Fruit fly (Drosophila melanogaster) whole organism, embryonic: ENCODE measurements around the gene CG32847.

Experiments used
- Abd-B ChIP-seq: fragments of 200-800 bp; sonication (Bioruptor generic); optimal IDR thresholded peaks from 2 replicates; lab custom pipeline; 2018; ENCODE audit warnings: missing biosample characterization, mild to moderate bottlenecking, missing genetic modification characterization, moderate library complexity
- CG10565 ChIP-seq: fragments of 200-800 bp; sonication (Bioruptor generic); optimal IDR thresholded peaks from 3 replicates; lab custom pipeline; 2016; ENCODE audit warnings: missing biosample characterization, mild to moderate bottlenecking, missing genetic modification characterization
- CG10654 ChIP-seq: fragments of 200-800 bp; sonication (Bioruptor generic); optimal IDR thresholded peaks from 2 replicates; lab custom pipeline; 2016; ENCODE audit warnings: missing biosample characterization, missing genetic modification characterization
- CG14050 ChIP-seq: fragments of 200-800 bp; sonication (Bioruptor generic); IDR thresholded peaks from 3 replicates; pipeline ENCODE4 v1.3.6; 2022; ENCODE audit warnings: missing biosample characterization, missing genetic modification characterization
- CG15073 ChIP-seq: fragments of 200-800 bp; sonication (Bioruptor generic); optimal IDR thresholded peaks from 2 replicates; lab custom pipeline; 2016; ENCODE audit warnings: missing biosample characterization, missing genetic modification characterization
- CG15479 ChIP-seq: fragments of 200-800 bp; sonication (Bioruptor generic); optimal IDR thresholded peaks from 3 replicates; lab custom pipeline; 2019; ENCODE audit warnings: missing biosample characterization, mild to moderate bottlenecking, missing genetic modification characterization, moderate library complexity
- CG15696 ChIP-seq: fragments of 200-800 bp; sonication (Bioruptor generic); optimal IDR thresholded peaks from 2 replicates; lab custom pipeline; 2019; ENCODE audit warnings: missing biosample characterization, mild to moderate bottlenecking, missing genetic modification characterization, moderate library complexity
- CG16779 ChIP-seq: fragments of 200-800 bp; sonication (Bioruptor generic); IDR thresholded peaks from 2 replicates; pipeline ENCODE4 v1.3.6; 2022; ENCODE audit warnings: missing biosample characterization, missing genetic modification characterization
- CG16815 ChIP-seq: fragments of 200-800 bp; sonication (Bioruptor generic); optimal IDR thresholded peaks from 3 replicates; lab custom pipeline; 2017; ENCODE audit warnings: missing biosample characterization, mild to moderate bottlenecking, missing genetic modification characterization
- CG16863 ChIP-seq: fragments of 200-800 bp; sonication (Bioruptor generic); optimal IDR thresholded peaks from 3 replicates; lab custom pipeline; 2016; ENCODE audit warnings: missing biosample characterization, missing genetic modification characterization
- CG17328 ChIP-seq: fragments of 200-800 bp; sonication (Bioruptor generic); IDR thresholded peaks from 2 replicates; pipeline ENCODE4 v1.3.6; 2022; ENCODE audit warnings: missing biosample characterization, missing genetic modification characterization
- CG3838 ChIP-seq: fragments of 200-800 bp; sonication (Bioruptor generic); optimal IDR thresholded peaks from 3 replicates; lab custom pipeline; 2016; ENCODE audit warnings: missing biosample characterization, missing genetic modification characterization
- CG3847 ChIP-seq: fragments of 200-800 bp; sonication (Bioruptor generic); IDR thresholded peaks from 2 replicates; pipeline ENCODE4 v1.3.6; 2022; ENCODE audit warnings: missing biosample characterization, missing genetic modification characterization
- CG6683 ChIP-seq: fragments of 200-800 bp; sonication (Bioruptor generic); optimal IDR thresholded peaks from 2 replicates; lab custom pipeline; 2017; ENCODE audit warnings: missing biosample characterization, mild to moderate bottlenecking, missing genetic modification characterization, missing genetic modification reagents
- CG7271 ChIP-seq: fragments of 200-800 bp; sonication (Bioruptor generic); optimal IDR thresholded peaks from 2 replicates; lab custom pipeline; 2018; ENCODE audit warnings: missing biosample characterization, mild to moderate bottlenecking, missing genetic modification characterization, moderate library complexity
- CG9932 ChIP-seq: fragments of 200-800 bp; sonication (Bioruptor generic); IDR thresholded peaks from 2 replicates; pipeline ENCODE4 v1.3.6; 2022; ENCODE audit warnings: missing biosample characterization, missing genetic modification characterization
- Dip2 ChIP-seq: fragments of 200-800 bp; sonication (Bioruptor generic); IDR thresholded peaks from 2 replicates; pipeline ENCODE4 v1.3.6; 2022; ENCODE audit warnings: missing biosample characterization, missing genetic modification characterization
- Dp ChIP-seq: fragments of 200-800 bp; sonication (Bioruptor generic); optimal IDR thresholded peaks from 2 replicates; lab custom pipeline; 2018; ENCODE audit warnings: missing biosample characterization, mild to moderate bottlenecking, missing genetic modification characterization, moderate library complexity
- HLHmδ ChIP-seq: fragments of 200-800 bp; sonication (Bioruptor generic); optimal IDR thresholded peaks from 2 replicates; lab custom pipeline; 2018; ENCODE audit warnings: missing biosample characterization, mild to moderate bottlenecking, missing genetic modification characterization, moderate library complexity
- Hey ChIP-seq: fragments of 200-800 bp; sonication (Bioruptor generic); optimal IDR thresholded peaks from 3 replicates; lab custom pipeline; 2018; ENCODE audit warnings: missing biosample characterization, mild to moderate bottlenecking, missing genetic modification characterization
- Hr78 ChIP-seq, 2 experiments: fragments of 200-800 bp in 1 of 2; fragments of >200 bp in 1 of 2; sonication (Bioruptor generic) in 1 of 2; optimal IDR thresholded peaks; 2 replicates each; lab custom pipeline; 2017 to 2019; ENCODE audit warnings: missing biosample characterization in 2 of 2, missing genetic modification characterization in 2 of 2, mild to moderate bottlenecking in 1 of 2, moderate library complexity in 1 of 2
- Hsf ChIP-seq: fragments of 200-800 bp; sonication (Bioruptor generic); optimal IDR thresholded peaks from 3 replicates; lab custom pipeline; 2016; ENCODE audit warnings: missing biosample characterization, missing genetic modification characterization
- Jarid2 ChIP-seq: fragments of 200-800 bp; sonication (Bioruptor generic); optimal IDR thresholded peaks from 3 replicates; lab custom pipeline; 2017; ENCODE audit warnings: mild to moderate bottlenecking, missing biosample characterization, missing genetic modification reagents, missing genetic modification characterization
- Lhr ChIP-seq: fragments of 200-800 bp; sonication (Bioruptor generic); optimal IDR thresholded peaks from 3 replicates; lab custom pipeline; 2017; ENCODE audit warnings: mild to moderate bottlenecking, missing biosample characterization, missing genetic modification reagents, missing genetic modification characterization
- Lim3 ChIP-seq: fragments of 200-800 bp; sonication (Bioruptor generic); IDR thresholded peaks from 2 replicates; pipeline ENCODE4 v1.3.6; 2022; ENCODE audit warnings: missing biosample characterization, missing genetic modification characterization
- Mes4 ChIP-seq: fragments of 200-800 bp; sonication (Bioruptor generic); optimal IDR thresholded peaks from 2 replicates; lab custom pipeline; 2016; ENCODE audit warnings: missing biosample characterization, missing genetic modification characterization
- Myb ChIP-seq: fragments of 200-800 bp; sonication (Bioruptor generic); optimal IDR thresholded peaks from 2 replicates; lab custom pipeline; 2016; ENCODE audit warnings: missing biosample characterization, missing genetic modification characterization
- Nf-YC ChIP-seq: fragments of 200-800 bp; optimal IDR thresholded peaks from 3 replicates; lab custom pipeline; 2019; ENCODE audit warnings: missing biosample characterization, mild to moderate bottlenecking, missing genetic modification characterization, moderate library complexity
- Sry-β ChIP-seq: fragments of 200-800 bp; sonication (Bioruptor generic); optimal IDR thresholded peaks from 2 replicates; lab custom pipeline; 2018; ENCODE audit warnings: missing biosample characterization, mild to moderate bottlenecking, missing genetic modification characterization, moderate library complexity
- aop ChIP-seq: fragments of 200-800 bp; sonication (Bioruptor generic); IDR thresholded peaks from 2 replicates; pipeline ENCODE4 v1.3.6; 2022; ENCODE audit warnings: missing biosample characterization, missing genetic modification characterization
- bsh ChIP-seq, 2 experiments: fragments of 200-800 bp; sonication (Bioruptor generic); optimal IDR thresholded peaks; 2 replicates each; lab custom pipeline; 2017 to 2018; ENCODE audit warnings: mild to moderate bottlenecking in 2 of 2, missing biosample characterization in 2 of 2, missing genetic modification characterization in 2 of 2, moderate library complexity in 1 of 2
- btn ChIP-seq: fragments of 200-800 bp; sonication (Bioruptor generic); optimal IDR thresholded peaks from 2 replicates; lab custom pipeline; 2016; ENCODE audit warnings: missing biosample characterization, missing genetic modification characterization
- ci ChIP-seq: fragments of 200-800 bp; sonication (Bioruptor generic); IDR thresholded peaks from 3 replicates; pipeline ENCODE4 v1.3.6; 2022; ENCODE audit warnings: missing biosample characterization, missing genetic modification characterization
- da ChIP-seq: fragments of 200-800 bp; sonication (Bioruptor generic); optimal IDR thresholded peaks from 2 replicates; lab custom pipeline; 2016; ENCODE audit warnings: missing biosample characterization, missing genetic modification characterization
- dan ChIP-seq: fragments of 200-800 bp; sonication (Bioruptor generic); IDR thresholded peaks from 2 replicates; pipeline ENCODE4 v1.3.6; 2022; ENCODE audit warnings: missing biosample characterization, missing genetic modification characterization
- dati ChIP-seq: fragments of 200-800 bp; sonication (Bioruptor generic); IDR thresholded peaks from 2 replicates; pipeline ENCODE4 v1.3.6; 2022; ENCODE audit warnings: missing biosample characterization, missing genetic modification characterization
- eyg ChIP-seq: fragments of 200-800 bp; sonication (Bioruptor generic); optimal IDR thresholded peaks from 3 replicates; lab custom pipeline; 2016; ENCODE audit warnings: missing biosample characterization, missing genetic modification characterization
- gsb ChIP-seq: fragments of 200-800 bp; sonication (Bioruptor generic); IDR thresholded peaks from 2 replicates; pipeline ENCODE4 v1.3.6; 2022; ENCODE audit warnings: missing biosample characterization, missing genetic modification characterization
- knrl ChIP-seq: fragments of 200-800 bp; sonication (Bioruptor generic); IDR thresholded peaks from 3 replicates; pipeline ENCODE4 v1.3.6; 2022; ENCODE audit warnings: missing biosample characterization, missing genetic modification characterization; ENCODE audit not compliant: partially characterized antibody
- lab ChIP-seq: fragments of 200-800 bp; sonication (Bioruptor generic); optimal IDR thresholded peaks from 3 replicates; lab custom pipeline; 2017; ENCODE audit warnings: missing biosample characterization, missing genetic modification characterization, mild to moderate bottlenecking, moderate library complexity, missing genetic modification reagents
- oc ChIP-seq: fragments of 200-800 bp; sonication (Bioruptor generic); optimal IDR thresholded peaks from 2 replicates; lab custom pipeline; 2018; ENCODE audit warnings: missing biosample characterization, mild to moderate bottlenecking, missing genetic modification characterization, moderate library complexity
- odd ChIP-seq: fragments of 200-800 bp; sonication (Bioruptor generic); optimal IDR thresholded peaks from 2 replicates; lab custom pipeline; 2017; ENCODE audit warnings: missing biosample characterization, mild to moderate bottlenecking, missing genetic modification characterization
- org-1 ChIP-seq: fragments of 200-800 bp; sonication (Bioruptor generic); optimal IDR thresholded peaks from 2 replicates; lab custom pipeline; 2017; ENCODE audit warnings: missing biosample characterization, missing genetic modification characterization
- phol ChIP-seq: fragments of 200-800 bp; sonication (Bioruptor generic); optimal IDR thresholded peaks from 3 replicates; lab custom pipeline; 2018; ENCODE audit warnings: missing biosample characterization, mild to moderate bottlenecking, missing genetic modification characterization, moderate library complexity
- pita ChIP-seq: fragments of 200-800 bp; sonication (Bioruptor generic); optimal IDR thresholded peaks from 2 replicates; lab custom pipeline; 2017; ENCODE audit warnings: missing biosample characterization, mild to moderate bottlenecking, missing genetic modification characterization
- pzg ChIP-seq: fragments of 200-800 bp; sonication (Bioruptor generic); optimal IDR thresholded peaks from 3 replicates; lab custom pipeline; 2018; ENCODE audit warnings: missing biosample characterization, mild to moderate bottlenecking, missing genetic modification characterization, moderate library complexity
- salm ChIP-seq: fragments of 200-800 bp; sonication (Bioruptor generic); optimal IDR thresholded peaks from 2 replicates; lab custom pipeline; 2018; ENCODE audit warnings: missing biosample characterization, mild to moderate bottlenecking, missing genetic modification characterization
- sd ChIP-seq: fragments of 200-800 bp; sonication (Bioruptor generic); optimal IDR thresholded peaks from 3 replicates; lab custom pipeline; 2018; ENCODE audit warnings: missing biosample characterization, mild to moderate bottlenecking, missing genetic modification characterization, moderate library complexity
- tap ChIP-seq: fragments of 200-800 bp; optimal IDR thresholded peaks from 3 replicates; lab custom pipeline; 2019; ENCODE audit warnings: missing biosample characterization, mild to moderate bottlenecking, missing genetic modification characterization, moderate library complexity
- toy ChIP-seq: fragments of 200-800 bp; sonication (Bioruptor generic); IDR thresholded peaks from 2 replicates; pipeline ENCODE4 v1.3.6; 2022; ENCODE audit warnings: missing biosample characterization, missing genetic modification characterization

The CG32847 gene

dm6 chr3L:15094589-15095288 is 26.6 kb upstream of the CG32847 start, which contains the start of the genes sstn, Plp and GlyRS (continued):
- TF ChIP-seq HLHmδ (no peak), Dip2 (GFP tag; lab: Robert Waterston, UW) (no peak), Hr78 (GFP tag; optimal IDR thresholded peaks at IDR 0.05; lab: Kevin White, UChicago) (no peak), eyg (GFP tag; lab: Kevin White, UChicago) (no peak), org-1 (GFP tag; lab: Kevin White, UChicago) (no peak), bsh (GFP tag; optimal IDR thresholded peaks at IDR 0.05; lab: Kevin White, UChicago) (peak in 1 of 2 experiments; percentile 19), Lim3 (GFP tag; lab: Robert Waterston, UW) (no peak), da (GFP tag; lab: Kevin White, UChicago) (no peak), Hsf (GFP tag; lab: Kevin White, UChicago) (peak; percentile 5), pita (GFP tag; lab: Kevin White, UChicago) (no peak), CG14050 (no peak), CG9932 (no peak), oc (peak; percentile 26), gsb (GFP tag; lab: Robert Waterston, UW) (no peak), CG7271 (no peak), ci (peak; percentile 55; the same call in 1 of the 3 replicates), CG16779 (GFP tag; lab: Robert Waterston, UW) (no peak), CG10565 (GFP tag; lab: Kevin White, UChicago) (no peak), Lhr (peak; percentile 1), CG16863 (no peak), Sry-β (peak; percentile 95), pzg (GFP tag; lab: Kevin White, UChicago) (peak; percentile 51), CG15479 (GFP tag; lab: Kevin White, UChicago) (peak; percentile 90), Nf-YC (tag; lab: Kevin White, UChicago) (peak; percentile 59), odd (no peak), aop (no peak), CG3847 (no peak), CG15696 (tag; lab: Kevin White, UChicago) (peak; percentile 37), Jarid2 (GFP tag; lab: Kevin White, UChicago) (peak; percentile 61), Myb (GFP tag; lab: Kevin White, UChicago) (no peak), lab (GFP tag; lab: Kevin White, UChicago) (peak; percentile 66), toy (no peak), CG17328 (GFP tag; lab: Robert Waterston, UW) (no peak), sd (no peak), tap (tag; lab: Kevin White, UChicago) (no peak), CG16815 (GFP tag; lab: Kevin White, UChicago) (no peak), salm (tag; lab: Kevin White, UChicago) (no peak), CG15073 (no peak), Dp (GFP tag; lab: Kevin White, UChicago) (peak; percentile 17), Mes4 (GFP tag; lab: Kevin White, UChicago) (no peak), Hey (tag; lab: Kevin White, UChicago) (no peak), CG10654 (GFP tag; lab: Kevin White, UChicago) (peak; percentile 29), dan (GFP tag; lab: Robert Waterston, UW) (no peak), Abd-B (GFP tag; lab: Kevin White, UChicago) (no peak), dati (GFP tag; lab: Robert Waterston, UW) (no peak), CG6683 (GFP tag; lab: Kevin White, UChicago) (no peak), CG3838 (GFP tag; lab: Kevin White, UChicago) (no peak), btn (GFP tag; lab: Kevin White, UChicago) (no peak), phol (tag; lab: Kevin White, UChicago) (peak; percentile 61), knrl (GFP tag; lab: Robert Waterston, UW) (no peak)
